Fruit fly (Drosophila melanogaster) whole organism, embryonic: ENCODE results near the gene CG11309.
A peak's percentile ranks its signal among the peaks of the same experiment; 100 is the strongest.

Source experiments
- ATbp ChIP-seq: fragments of 200-800 bp; sonication (Bioruptor generic); optimal IDR thresholded peaks from 2 replicates; lab custom pipeline; 2017; ENCODE audit warnings: missing biosample characterization, mild to moderate bottlenecking, missing genetic modification characterization, missing genetic modification reagents
- Bgb ChIP-seq: fragments of 200-800 bp; sonication (Bioruptor generic); IDR thresholded peaks from 2 replicates; pipeline ENCODE4 v1.3.6; 2022; ENCODE audit warnings: missing biosample characterization, missing genetic modification characterization; ENCODE audit not compliant: partially characterized antibody
- CG10321 ChIP-seq: fragments of 200-800 bp; sonication (Bioruptor generic); IDR thresholded peaks from 2 replicates; pipeline ENCODE4 v1.3.6; 2022; ENCODE audit warnings: missing biosample characterization, missing genetic modification characterization
- CG10654 ChIP-seq: fragments of 200-800 bp; sonication (Bioruptor generic); optimal IDR thresholded peaks from 2 replicates; lab custom pipeline; 2016; ENCODE audit warnings: missing biosample characterization, missing genetic modification characterization
- CG11695 ChIP-seq: fragments of 200-800 bp; sonication (Bioruptor generic); IDR thresholded peaks from 3 replicates; pipeline ENCODE4 v1.3.6; 2022; ENCODE audit warnings: missing biosample characterization, missing genetic modification characterization
- CG12659 ChIP-seq: fragments of 200-800 bp; sonication (Bioruptor generic); optimal IDR thresholded peaks from 3 replicates; lab custom pipeline; 2017; ENCODE audit warnings: mild to moderate bottlenecking, missing biosample characterization, missing genetic modification reagents, missing genetic modification characterization
- CG12942 ChIP-seq: fragments of 200-800 bp; sonication (Bioruptor generic); optimal IDR thresholded peaks from 3 replicates; lab custom pipeline; 2016; ENCODE audit warnings: missing biosample characterization, missing genetic modification characterization
- CG13287 ChIP-seq: fragments of 200-800 bp; sonication (Bioruptor generic); IDR thresholded peaks from 2 replicates; pipeline ENCODE4 v1.3.6; 2022; ENCODE audit warnings: missing biosample characterization, missing genetic modification characterization; ENCODE audit not compliant: partially characterized antibody
- CG14710 ChIP-seq: fragments of 200-800 bp; sonication (Bioruptor generic); optimal IDR thresholded peaks from 3 replicates; lab custom pipeline; 2019; ENCODE audit warnings: missing biosample characterization, mild to moderate bottlenecking, missing genetic modification characterization, moderate library complexity
- CG17385 ChIP-seq: fragments of 200-800 bp; sonication (Bioruptor generic); optimal IDR thresholded peaks from 3 replicates; lab custom pipeline; 2018; ENCODE audit warnings: missing biosample characterization, mild to moderate bottlenecking, missing genetic modification characterization
- CG2712 ChIP-seq: fragments of 200-800 bp; optimal IDR thresholded peaks from 3 replicates; lab custom pipeline; 2019; ENCODE audit warnings: missing biosample characterization, mild to moderate bottlenecking, missing genetic modification characterization, moderate library complexity
- CG31388 ChIP-seq: fragments of 200-800 bp; sonication (Bioruptor generic); optimal IDR thresholded peaks from 2 replicates; lab custom pipeline; 2016; ENCODE audit warnings: missing biosample characterization, missing genetic modification characterization
- CG3281 ChIP-seq: fragments of 200-800 bp; sonication (Bioruptor generic); optimal IDR thresholded peaks from 3 replicates; lab custom pipeline; 2017; ENCODE audit warnings: missing biosample characterization, mild to moderate bottlenecking, missing genetic modification characterization
- CG3407 ChIP-seq: fragments of 200-800 bp; sonication (Bioruptor generic); optimal IDR thresholded peaks from 2 replicates; lab custom pipeline; 2018; ENCODE audit warnings: missing biosample characterization, mild to moderate bottlenecking, missing genetic modification characterization
- CG3726 ChIP-seq: fragments of 200-800 bp; sonication (Bioruptor generic); IDR thresholded peaks from 3 replicates; pipeline ENCODE4, ENCODE4 v1.3.6; 2022; ENCODE audit warnings: missing biosample characterization, missing genetic modification characterization
- CG5245 ChIP-seq: fragments of 200-800 bp; sonication (Bioruptor generic); optimal IDR thresholded peaks from 3 replicates; lab custom pipeline; 2016; ENCODE audit warnings: missing biosample characterization, missing genetic modification characterization
- CG8359 ChIP-seq: fragments of 200-800 bp; sonication (Bioruptor generic); optimal IDR thresholded peaks from 2 replicates; lab custom pipeline; 2017; ENCODE audit warnings: missing biosample characterization, mild to moderate bottlenecking, missing genetic modification characterization, borderline replicate concordance
- CG8478 ChIP-seq: fragments of >200 bp; optimal IDR thresholded peaks from 2 replicates; lab custom pipeline; 2018
- CG9932 ChIP-seq: fragments of 200-800 bp; sonication (Bioruptor generic); IDR thresholded peaks from 2 replicates; pipeline ENCODE4 v1.3.6; 2022; ENCODE audit warnings: missing biosample characterization, missing genetic modification characterization
- Dfd ChIP-seq, 2 experiments: fragments of >200 bp; optimal IDR thresholded peaks; 2 replicates each; lab custom pipeline; 2017; ENCODE audit warnings: missing biosample characterization in 2 of 2, missing genetic modification characterization in 2 of 2
- Dip3 ChIP-seq: fragments of 200-800 bp; sonication (Bioruptor generic); optimal IDR thresholded peaks from 3 replicates; lab custom pipeline; 2016; ENCODE audit warnings: missing biosample characterization, missing genetic modification characterization
- Doc3 ChIP-seq: fragments of 200-800 bp; sonication (Bioruptor generic); IDR thresholded peaks from 3 replicates; pipeline ENCODE4 v1.3.6; 2022; ENCODE audit warnings: missing biosample characterization, missing genetic modification characterization; ENCODE audit not compliant: partially characterized antibody
- HHEX ChIP-seq: fragments of 200-800 bp; sonication (Bioruptor generic); optimal IDR thresholded peaks from 3 replicates; lab custom pipeline; 2017; ENCODE audit warnings: missing biosample characterization, mild to moderate bottlenecking, missing genetic modification characterization, missing genetic modification reagents
- HLH4C ChIP-seq: fragments of 200-800 bp; sonication (Bioruptor generic); IDR thresholded peaks from 3 replicates; pipeline ENCODE4 v1.3.6; 2022; ENCODE audit warnings: missing biosample characterization, missing genetic modification characterization; ENCODE audit not compliant: partially characterized antibody
- Hey ChIP-seq: fragments of 200-800 bp; sonication (Bioruptor generic); optimal IDR thresholded peaks from 3 replicates; lab custom pipeline; 2018; ENCODE audit warnings: missing biosample characterization, mild to moderate bottlenecking, missing genetic modification characterization
- Hmr ChIP-seq: fragments of 200-800 bp; sonication (Bioruptor generic); optimal IDR thresholded peaks from 3 replicates; lab custom pipeline; 2017; ENCODE audit warnings: mild to moderate bottlenecking, missing biosample characterization, missing genetic modification reagents, missing genetic modification characterization
- Lpt ChIP-seq: fragments of >200 bp; optimal IDR thresholded peaks from 2 replicates; lab custom pipeline; 2018; ENCODE audit warnings: missing biosample characterization, missing genetic modification characterization
- MESR4 ChIP-seq: fragments of 200-800 bp; sonication (Bioruptor generic); optimal IDR thresholded peaks from 2 replicates; lab custom pipeline; 2018; ENCODE audit warnings: missing biosample characterization, mild to moderate bottlenecking, missing genetic modification characterization, moderate library complexity
- Poxn ChIP-seq: fragments of 200-800 bp; sonication (Bioruptor generic); IDR thresholded peaks from 2 replicates; pipeline ENCODE4 v1.3.6; 2022; ENCODE audit warnings: missing biosample characterization, missing genetic modification characterization
- Scr ChIP-seq: fragments of 200-800 bp; sonication (Bioruptor generic); IDR thresholded peaks from 2 replicates; pipeline ENCODE4 v1.3.6; 2022; ENCODE audit warnings: missing biosample characterization, missing genetic modification characterization; ENCODE audit not compliant: partially characterized antibody
- Sry-δ ChIP-seq: fragments of 200-800 bp; sonication (Bioruptor generic); optimal IDR thresholded peaks from 2 replicates; lab custom pipeline; 2016; ENCODE audit warnings: missing biosample characterization, missing genetic modification characterization
- Ssrp ChIP-seq: fragments of 200-800 bp; sonication (Bioruptor generic); optimal IDR thresholded peaks from 2 replicates; lab custom pipeline; 2018; ENCODE audit warnings: missing biosample characterization, mild to moderate bottlenecking, missing genetic modification characterization, moderate library complexity
- crol ChIP-seq: fragments of 200-800 bp; sonication (Bioruptor generic); IDR thresholded peaks from 2 replicates; pipeline ENCODE4 v1.3.6; 2022; ENCODE audit warnings: missing biosample characterization, missing genetic modification characterization
- dmrt11E ChIP-seq: fragments of 200-800 bp; sonication (Bioruptor generic); optimal IDR thresholded peaks from 3 replicates; lab custom pipeline; 2018; ENCODE audit warnings: missing biosample characterization, mild to moderate bottlenecking, missing genetic modification characterization, moderate library complexity
- knrl ChIP-seq: fragments of 200-800 bp; sonication (Bioruptor generic); IDR thresholded peaks from 3 replicates; pipeline ENCODE4 v1.3.6; 2022; ENCODE audit warnings: missing biosample characterization, missing genetic modification characterization; ENCODE audit not compliant: partially characterized antibody
- otp ChIP-seq: fragments of 200-800 bp; sonication (Bioruptor generic); IDR thresholded peaks from 3 replicates; pipeline ENCODE4, ENCODE4 v1.3.6; 2022; ENCODE audit warnings: missing biosample characterization, missing genetic modification characterization
- pnt ChIP-seq: fragments of 200-800 bp; sonication (Bioruptor generic); optimal IDR thresholded peaks from 3 replicates; lab custom pipeline; 2016; ENCODE audit warnings: missing biosample characterization, missing genetic modification characterization
- ro ChIP-seq: fragments of 200-800 bp; sonication (Bioruptor generic); IDR thresholded peaks from 2 replicates; pipeline ENCODE4 v1.3.6; 2022; ENCODE audit warnings: missing biosample characterization, missing genetic modification characterization
- sens-2 ChIP-seq: fragments of 200-800 bp; sonication (Bioruptor generic); IDR thresholded peaks from 2 replicates; pipeline ENCODE4 v1.3.6; 2022; ENCODE audit warnings: missing biosample characterization, missing genetic modification characterization
- so ChIP-seq: fragments of 200-800 bp; sonication (Bioruptor generic); IDR thresholded peaks from 3 replicates; pipeline ENCODE4 v1.3.6; 2022; ENCODE audit warnings: missing biosample characterization, missing genetic modification characterization
- stc ChIP-seq: fragments of 200-800 bp; sonication (Bioruptor generic); IDR thresholded peaks from 2 replicates; pipeline ENCODE4 v1.3.6; 2022; ENCODE audit warnings: missing biosample characterization, missing genetic modification characterization
- tgo ChIP-seq: fragments of 200-800 bp; sonication (Bioruptor generic); IDR thresholded peaks from 3 replicates; pipeline ENCODE4 v1.3.6; 2022; ENCODE audit warnings: missing biosample characterization, missing genetic modification characterization
- trh ChIP-seq: fragments of 200-800 bp; sonication (Bioruptor generic); optimal IDR thresholded peaks from 2 replicates; lab custom pipeline; 2016; ENCODE audit warnings: missing biosample characterization, missing genetic modification characterization
- unc-4 ChIP-seq: fragments of 200-800 bp; sonication (Bioruptor generic); IDR thresholded peaks from 2 replicates; pipeline ENCODE4 v1.3.6; 2022; ENCODE audit warnings: missing biosample characterization, missing genetic modification characterization; ENCODE audit not compliant: partially characterized antibody
- zen ChIP-seq: fragments of 200-800 bp; sonication (Bioruptor generic); optimal IDR thresholded peaks from 3 replicates; lab custom pipeline; 2018; ENCODE audit warnings: missing biosample characterization, mild to moderate bottlenecking, missing genetic modification characterization, moderate library complexity

Gene CG11309

dm6 chr3L:21277897-21278530 lies 26.4 kb downstream of the CG11309 start (continued):
- TF ChIP-seq CG9932 (GFP tag; lab: Robert Waterston, UW) (no peak), CG3281 (GFP tag; lab: Kevin White, UChicago) (no peak), Poxn (GFP tag; lab: Robert Waterston, UW) (no peak), stc (no peak), Hey (peak; percentile 18), Ssrp (tag; lab: Kevin White, UChicago) (no peak)

- peak; percentile 5 for TF ChIP-seq CG31388
- TF ChIP-seq so (GFP tag; lab: Robert Waterston, UW) = peak; percentile 28; the same call in 1 of the 3 replicates
- TF ChIP-seq tgo (GFP tag; lab: Robert Waterston, UW) = peak; percentile 58; the same call in 2 of the 3 replicates
- TF ChIP-seq dmrt11E (tag; lab: Kevin White, UChicago) = peak; percentile 74
- no peak for TF ChIP-seq CG3407 (GFP tag; lab: Kevin White, UChicago)
- peak; percentile 11 for TF ChIP-seq CG12942 (GFP tag; lab: Kevin White, UChicago)
- peak; percentile 64; the same call in 2 of the 3 replicates for TF ChIP-seq CG11695
- TF ChIP-seq CG12659 (GFP tag; lab: Kevin White, UChicago) = peak; percentile 52
- TF ChIP-seq knrl (GFP tag; lab: Robert Waterston, UW) = no peak; the same call in 2 of the 3 replicates
- peak; percentile 26; the same call in 1 of the 2 replicates for TF ChIP-seq CG13287 (GFP tag; lab: Robert Waterston, UW)
- peak; percentile 47 for TF ChIP-seq CG10654 (GFP tag; lab: Kevin White, UChicago)
- peak; percentile 68 for TF ChIP-seq pnt
- peak; percentile 29; the same call in 1 of the 2 replicates for TF ChIP-seq Bgb (GFP tag; lab: Robert Waterston, UW)
- no peak for TF ChIP-seq sens-2 (GFP tag; lab: Robert Waterston, UW)
- peak; percentile 29 for TF ChIP-seq CG8359 (GFP tag; lab: Kevin White, UChicago)
- peak; percentile 63 for TF ChIP-seq CG17385 (GFP tag; lab: Kevin White, UChicago)
- TF ChIP-seq CG8478 (lab: Kevin White, UChicago) = no peak
- no peak for TF ChIP-seq MESR4 (GFP tag; lab: Kevin White, UChicago)
- peak; percentile 96 for TF ChIP-seq crol (GFP tag; lab: Robert Waterston, UW)
- peak; percentile 19 for TF ChIP-seq zen (tag; lab: Kevin White, UChicago)
- TF ChIP-seq CG2712 = peak; percentile 73
- TF ChIP-seq CG14710 = peak; percentile 71
- TF ChIP-seq CG5245 (GFP tag; lab: Kevin White, UChicago) = no peak
- TF ChIP-seq ATbp = peak; percentile 29
- no peak for TF ChIP-seq trh (GFP tag; lab: Kevin White, UChicago)
- TF ChIP-seq Dip3 (GFP tag; lab: Kevin White, UChicago) = peak; percentile 14
- TF ChIP-seq HHEX (GFP tag; lab: Kevin White, UChicago) = peak; percentile 36
- TF ChIP-seq Hmr = peak; percentile 55
- no peak for TF ChIP-seq CG10321 (GFP tag; lab: Robert Waterston, UW)
- TF ChIP-seq Sry-δ (GFP tag; lab: Kevin White, UChicago) = peak; percentile 12
- TF ChIP-seq ro (GFP tag; lab: Robert Waterston, UW) = no peak
- no peak for TF ChIP-seq HLH4C
- TF ChIP-seq Dfd (GFP tag; optimal IDR thresholded peaks at IDR 0.05; lab: Kevin White, UChicago) = no peak
- no peak for TF ChIP-seq CG3726 (GFP tag; lab: Robert Waterston, UW)
- TF ChIP-seq unc-4 (GFP tag; lab: Robert Waterston, UW) = 0 out of 2 replicates have a peak, but pooled peaks have one; percentile 21
- TF ChIP-seq Scr = 0 out of 2 replicates have a peak, but pooled peaks have one; percentile 16
- 0 out of 2 replicates have a peak, but pooled peaks have one; percentile 14 for TF ChIP-seq stc
- 0 out of 3 replicates have a peak, but pooled peaks have one; percentile 28 for TF ChIP-seq otp (GFP tag; lab: Robert Waterston, UW)
- no peak for TF ChIP-seq Lpt
- no peak for TF ChIP-seq Doc3 (GFP tag; lab: Robert Waterston, UW)
These were observed 27.9 kb downstream of the CG11309 start for dm6 chr3L:21276296-21277257.
